Worm (Caenorhabditis elegans) whole organism, late embryonic: Measurements from ENCODE around the gene C03B1.1.

Experiments used
- C38D4.7 ChIP-seq: fragments of 200-800 bp; sonication (Bioruptor generic); optimal IDR thresholded peaks from 2 replicates; lab custom pipeline; 2018; ENCODE audit warnings: mild to moderate bottlenecking, missing genetic modification characterization, moderate library complexity, missing compliant biosample characterization
- K02D7.2 ChIP-seq: sonication (generic microtip); optimal IDR thresholded peaks from 2 replicates; lab custom pipeline; 2017; ENCODE audit warnings: mild to moderate bottlenecking, missing genetic modification characterization, missing compliant biosample characterization
- K09A11.1 ChIP-seq: sonication (generic microtip); optimal IDR thresholded peaks from 2 replicates; lab custom pipeline; 2017; ENCODE audit warnings: antibody characterized with exemption, mild to moderate bottlenecking, missing genetic modification characterization, missing compliant biosample characterization; ENCODE audit not compliant: insufficient read depth
- Y22D7AL.16 ChIP-seq: sonication (generic microtip); optimal IDR thresholded peaks from 2 replicates; lab custom pipeline; 2016; ENCODE audit warnings: missing genetic modification characterization, missing compliant biosample characterization
- ahr-1 ChIP-seq: sonication (generic microtip); optimal IDR thresholded peaks from 2 replicates; lab custom pipeline; 2016; ENCODE audit warnings: missing genetic modification characterization, missing compliant biosample characterization
- ama-1 ChIP-seq: fragments of 150-350 bp; optimal IDR thresholded peaks from 2 replicates; lab custom pipeline; 2014
- ceh-19 ChIP-seq: fragments of 200-800 bp; sonication (Bioruptor generic); optimal IDR thresholded peaks from 2 replicates; lab custom pipeline; 2018; ENCODE audit warnings: mild to moderate bottlenecking, missing genetic modification characterization, missing compliant biosample characterization
- ceh-2 ChIP-seq: sonication (generic microtip); optimal IDR thresholded peaks from 2 replicates; lab custom pipeline; 2016; ENCODE audit warnings: missing genotype, missing genetic modification characterization, missing compliant biosample characterization
- ceh-30 ChIP-seq: fragments of 150-350 bp; optimal IDR thresholded peaks from 2 replicates; lab custom pipeline; 2014; ENCODE audit warnings: missing biosample characterization, missing genetic modification characterization
- ceh-34 ChIP-seq: sonication (generic microtip); optimal IDR thresholded peaks from 2 replicates; lab custom pipeline; 2016; ENCODE audit warnings: mild to moderate bottlenecking, missing genetic modification characterization, missing compliant biosample characterization
- ceh-48 ChIP-seq: sonication (generic microtip); optimal IDR thresholded peaks from 2 replicates; lab custom pipeline; 2016; ENCODE audit warnings: missing genetic modification characterization, inconsistent platforms, missing compliant biosample characterization
- ceh-6 ChIP-seq: fragments of 200-800 bp; sonication (Bioruptor generic); optimal IDR thresholded peaks from 2 replicates; lab custom pipeline; 2018; ENCODE audit warnings: mild to moderate bottlenecking, missing genetic modification characterization, missing compliant biosample characterization
- che-1 ChIP-seq: sonication (generic microtip); optimal IDR thresholded peaks from 2 replicates; lab custom pipeline; 2016; ENCODE audit warnings: mild to moderate bottlenecking, missing genetic modification characterization, missing compliant biosample characterization
- dmd-4 ChIP-seq: sonication (generic microtip); optimal IDR thresholded peaks from 2 replicates; lab custom pipeline; 2016; ENCODE audit warnings: borderline replicate concordance, missing genetic modification characterization, missing compliant biosample characterization
- dve-1 ChIP-seq: sonication (generic microtip); optimal IDR thresholded peaks from 2 replicates; lab custom pipeline; 2017; ENCODE audit warnings: antibody characterized with exemption, mild to moderate bottlenecking, missing genetic modification characterization, missing compliant biosample characterization
- elt-4 ChIP-seq: sonication (generic microtip); optimal IDR thresholded peaks from 2 replicates; lab custom pipeline; 2016; ENCODE audit warnings: missing genetic modification characterization, missing compliant biosample characterization
- ets-4 ChIP-seq: sonication (generic microtip); optimal IDR thresholded peaks from 2 replicates; lab custom pipeline; 2016; ENCODE audit warnings: missing genetic modification characterization, missing compliant biosample characterization
- eyg-1 ChIP-seq: sonication (generic microtip); optimal IDR thresholded peaks from 2 replicates; lab custom pipeline; 2016; ENCODE audit warnings: missing genotype, missing genetic modification characterization, missing compliant biosample characterization
- fax-1 ChIP-seq: sonication (generic microtip); optimal IDR thresholded peaks from 2 replicates; lab custom pipeline; 2016; ENCODE audit warnings: missing genotype, missing genetic modification characterization, missing compliant biosample characterization
- fkh-10 ChIP-seq: fragments of 150-350 bp; optimal IDR thresholded peaks from 2 replicates; lab custom pipeline; 2014; ENCODE audit warnings: missing biosample characterization, missing genetic modification reagents, missing genetic modification characterization
- gmeb-2 ChIP-seq: sonication (generic microtip); optimal IDR thresholded peaks from 2 replicates; lab custom pipeline; 2016; ENCODE audit warnings: missing genetic modification characterization, inconsistent platforms, missing compliant biosample characterization
- hlh-13 ChIP-seq: fragments of 200-800 bp; sonication (Bioruptor generic); optimal IDR thresholded peaks from 2 replicates; lab custom pipeline; 2018; ENCODE audit warnings: mild to moderate bottlenecking, missing genetic modification characterization, missing compliant biosample characterization
- hlh-15 ChIP-seq: sonication (generic microtip); optimal IDR thresholded peaks from 2 replicates; lab custom pipeline; 2016; ENCODE audit warnings: missing genetic modification characterization, missing compliant biosample characterization
- hlh-30 ChIP-seq: sonication (generic microtip); optimal IDR thresholded peaks from 2 replicates; lab custom pipeline; 2017; ENCODE audit warnings: antibody characterized with exemption, missing genetic modification characterization, missing compliant biosample characterization; ENCODE audit not compliant: insufficient read depth
- hlh-6 ChIP-seq: sonication (generic microtip); optimal IDR thresholded peaks from 2 replicates; lab custom pipeline; 2016; ENCODE audit warnings: missing genotype, missing genetic modification characterization, missing compliant biosample characterization
- lin-11 ChIP-seq: fragments of 200-800 bp; sonication (Bioruptor generic); optimal IDR thresholded peaks from 2 replicates; lab custom pipeline; 2018; ENCODE audit warnings: mild to moderate bottlenecking, missing genetic modification characterization, missing compliant biosample characterization
- madf-2 ChIP-seq: sonication (generic microtip); optimal IDR thresholded peaks from 2 replicates; lab custom pipeline; 2017; ENCODE audit warnings: missing genetic modification characterization, missing compliant biosample characterization
- nfya-1 ChIP-seq: sonication (generic microtip); optimal IDR thresholded peaks from 2 replicates; lab custom pipeline; 2017; ENCODE audit warnings: missing genetic modification characterization, mild to moderate bottlenecking, missing compliant biosample characterization, antibody characterized with exemption, moderate library complexity
- nhr-232 ChIP-seq: sonication (generic microtip); optimal IDR thresholded peaks from 2 replicates; lab custom pipeline; 2016; ENCODE audit warnings: missing genetic modification characterization, missing compliant biosample characterization
- npax-4 ChIP-seq: sonication (generic microtip); optimal IDR thresholded peaks from 2 replicates; lab custom pipeline; 2016; ENCODE audit warnings: missing genetic modification characterization, missing compliant biosample characterization
- pag-3 ChIP-seq: sonication (generic microtip); optimal IDR thresholded peaks from 2 replicates; lab custom pipeline; 2016; ENCODE audit warnings: missing compliant biosample characterization, missing genetic modification characterization, borderline replicate concordance
- pat-9 ChIP-seq: fragments of 200-800 bp; sonication (Bioruptor generic); optimal IDR thresholded peaks from 2 replicates; lab custom pipeline; 2018; ENCODE audit warnings: mild to moderate bottlenecking, missing genetic modification characterization, moderate library complexity, missing compliant biosample characterization
- pqm-1 ChIP-seq: sonication (generic microtip); optimal IDR thresholded peaks from 2 replicates; lab custom pipeline; 2016; ENCODE audit warnings: missing genetic modification characterization, missing compliant biosample characterization
- pros-1 ChIP-seq: fragments of 150-350 bp; optimal IDR thresholded peaks from 2 replicates; lab custom pipeline; 2014; ENCODE audit warnings: missing biosample characterization, missing genetic modification reagents, missing genetic modification characterization
- ref-2 ChIP-seq: sonication (generic microtip); optimal IDR thresholded peaks from 2 replicates; lab custom pipeline; 2016; ENCODE audit warnings: missing genetic modification characterization, missing compliant biosample characterization
- rnt-1 ChIP-seq: sonication (generic microtip); optimal IDR thresholded peaks from 2 replicates; lab custom pipeline; 2016; ENCODE audit warnings: missing genetic modification characterization, missing compliant biosample characterization
- sdc-2 ChIP-seq: sonication (generic microtip); optimal IDR thresholded peaks from 2 replicates; lab custom pipeline; 2016; ENCODE audit warnings: missing genotype, missing genetic modification characterization, missing compliant biosample characterization
- syd-9 ChIP-seq: sonication (generic microtip); optimal IDR thresholded peaks from 2 replicates; lab custom pipeline; 2016; ENCODE audit warnings: mild to moderate bottlenecking, missing genetic modification characterization, moderate library complexity, missing compliant biosample characterization
- tbx-2 ChIP-seq: sonication (generic microtip); optimal IDR thresholded peaks from 2 replicates; lab custom pipeline; 2016; ENCODE audit warnings: missing genetic modification characterization, missing compliant biosample characterization
- ttx-3 ChIP-seq: sonication (generic microtip); optimal IDR thresholded peaks from 2 replicates; lab custom pipeline; 2016; ENCODE audit warnings: missing genetic modification reagents, missing genetic modification characterization, missing compliant biosample characterization
- ztf-16 ChIP-seq: sonication (generic microtip); optimal IDR thresholded peaks from 2 replicates; lab custom pipeline; 2017; ENCODE audit warnings: missing genetic modification characterization, missing compliant biosample characterization

The C03B1.1 gene

ce11 chrX:6350016-6350415 is 24.5 kb upstream of the C03B1.1 start, which contains the start of gene C03B1.6:
Gene C03B1.6, plus strand, starts transcription at chrX:6350316.
- TF ChIP-seq lin-11 (tag; lab: Kevin White, UChicago) (no peak), che-1 (tag; lab: Kevin White, UChicago) (no peak), tbx-2 (tag; lab: Kevin White, UChicago) (no peak), hlh-6 (tag; lab: Kevin White, UChicago) (no peak), ceh-6 (GFP tag; lab: Kevin White, UChicago) (no peak), nfya-1 (tag; lab: Kevin White, UChicago) (no peak), npax-4 (tag; lab: Kevin White, UChicago) (no peak), ceh-2 (tag; lab: Kevin White, UChicago) (no peak), ahr-1 (tag; lab: Kevin White, UChicago) (no peak), hlh-13 (GFP tag; lab: Kevin White, UChicago) (no peak), nhr-232 (no peak), fax-1 (tag; lab: Kevin White, UChicago) (no peak), fkh-10 (GFP tag; lab: Kevin White, UChicago) (no peak), syd-9 (tag; lab: Kevin White, UChicago) (no peak), sdc-2 (no peak), pros-1 (no peak), Y22D7AL.16 (tag; lab: Kevin White, UChicago) (no peak)

DNA sequence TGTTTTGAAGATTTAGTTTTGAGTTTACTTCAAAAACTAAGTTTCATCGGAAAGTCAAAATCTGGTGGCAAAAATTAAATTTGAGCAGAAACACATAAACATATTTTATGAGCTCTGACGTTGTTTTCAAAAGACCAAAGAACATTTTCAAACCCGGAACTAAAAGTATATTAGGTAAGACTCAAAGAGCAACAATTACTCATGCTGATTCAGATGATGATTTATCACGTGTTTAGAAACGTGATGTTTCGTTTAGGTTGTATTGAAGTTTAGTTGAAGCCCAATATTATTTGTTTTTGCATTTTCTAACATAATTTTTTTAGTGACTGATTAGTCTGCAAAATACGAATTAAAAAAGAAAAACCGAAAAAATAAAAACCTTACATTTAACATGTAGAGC is 20.8 kb upstream of the C03B1.1 start:
- TF ChIP-seq rnt-1 (tag; lab: Kevin White, UChicago) (no peak), pat-9 (tag; lab: Kevin White, UChicago) (no peak), npax-4 (tag; lab: Kevin White, UChicago) (no peak), K02D7.2 (no peak), ets-4 (no peak), ceh-30 (tag; lab: Kevin White, UChicago) (no peak), ceh-34 (no peak)

DNA sequence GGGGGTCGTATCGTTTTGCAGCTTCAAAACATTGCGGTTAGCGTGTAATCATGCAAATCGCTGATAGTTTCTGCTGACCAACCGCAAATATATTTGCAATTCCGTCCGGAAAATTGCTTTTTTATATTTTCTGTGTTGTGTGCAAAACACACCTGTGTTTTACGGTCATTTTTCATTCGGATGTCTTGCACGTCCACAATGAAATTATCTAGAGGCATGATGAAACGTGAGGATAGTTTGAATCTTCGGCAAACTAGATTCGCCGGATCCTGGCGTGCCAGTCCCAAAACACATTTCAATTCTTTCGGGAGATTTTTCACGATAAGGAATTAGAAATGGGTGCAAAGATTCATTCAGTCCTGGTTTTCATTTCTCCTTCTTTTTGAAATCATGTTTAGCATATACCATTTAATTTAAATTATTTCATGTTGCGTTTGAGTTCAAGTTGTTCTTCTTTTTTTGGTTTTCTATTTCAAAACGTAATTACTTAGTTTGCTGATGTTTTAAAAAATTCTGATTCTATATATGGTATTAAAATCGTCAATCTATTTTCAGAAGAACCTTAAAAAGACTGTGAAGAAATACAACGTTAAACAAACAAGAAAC is 19.4 kb upstream of the C03B1.1 start, which contains the start of gene C03B1.5:
C03B1.5 (plus strand) TSS at position 556 of the 606 bp plus-strand sequence.
- TF ChIP-seq ceh-6 (GFP tag; lab: Kevin White, UChicago): no peak
- no peak for TF ChIP-seq dmd-4 (tag; lab: Kevin White, UChicago)
- no peak for TF ChIP-seq pqm-1
- no peak for TF ChIP-seq eyg-1 (tag; lab: Kevin White, UChicago)
- no peak for TF ChIP-seq gmeb-2
- TF ChIP-seq nfya-1 (tag; lab: Kevin White, UChicago): no peak
- TF ChIP-seq madf-2 (tag; lab: Kevin White, UChicago): no peak
- no peak for TF ChIP-seq hlh-30 (tag; lab: Kevin White, UChicago)
- TF ChIP-seq sdc-2: no peak
- no peak for TF ChIP-seq K02D7.2

ce11 chrX:6357772-6358171 is 16.8 kb upstream of the C03B1.1 start, which contains the start of gene C03B1.10:
Gene C03B1.10, minus strand, starts transcription at chrX:6357872.
- TF ChIP-seq elt-4 (tag; lab: Kevin White, UChicago) (no peak), ref-2 (tag; lab: Kevin White, UChicago) (no peak), ttx-3 (tag; lab: Kevin White, UChicago) (no peak), dve-1 (no peak), ztf-16 (tag; lab: Kevin White, UChicago) (no peak), pag-3 (tag; lab: Kevin White, UChicago) (no peak), nfya-1 (tag; lab: Kevin White, UChicago) (no peak), hlh-15 (no peak), ceh-48 (tag; lab: Kevin White, UChicago) (no peak), eyg-1 (tag; lab: Kevin White, UChicago) (no peak), ceh-6 (GFP tag; lab: Kevin White, UChicago) (no peak), ceh-19 (GFP tag; lab: Kevin White, UChicago) (no peak), K09A11.1 (tag; lab: Kevin White, UChicago) (no peak), hlh-13 (GFP tag; lab: Kevin White, UChicago) (no peak), C38D4.7 (GFP tag; lab: Kevin White, UChicago) (no peak), ama-1 (lab: Kevin White, UChicago) (no peak)
